Worm (Caenorhabditis elegans) whole organism, L1 larva: Measurements from ENCODE around the gene C06E4.2.

ENCODE experiments used
- Y116A8C.19 ChIP-seq: sonication (generic microtip); optimal IDR thresholded peaks from 2 replicates; lab custom pipeline; 2016; ENCODE audit warnings: missing compliant biosample characterization, missing genetic modification characterization, borderline replicate concordance
- ama-1 ChIP-seq: fragments of 150-350 bp; optimal IDR thresholded peaks from 2 replicates; lab custom pipeline; 2014
- efl-1 ChIP-seq, 4 experiments: fragments of 150-350 bp; optimal IDR thresholded peaks in 3 of 4; peaks in 1 of 4; 1 replicate in 1 of 4; 2 replicates in 3 of 4; lab custom pipeline; 2014; ENCODE audit warnings: missing biosample characterization in 2 of 4, missing genetic modification characterization in 2 of 4, missing genetic modification reagents in 2 of 4
- nhr-11 ChIP-seq: fragments of 150-350 bp; optimal IDR thresholded peaks from 2 replicates; lab custom pipeline; 2014; ENCODE audit warnings: missing biosample characterization, missing genetic modification characterization
- nhr-84 ChIP-seq: sonication (generic microtip); optimal IDR thresholded peaks from 2 replicates; lab custom pipeline; 2017; ENCODE audit warnings: missing biosample characterization, missing genetic modification characterization
- snpc-4 ChIP-seq: fragments of 150-350 bp; optimal IDR thresholded peaks from 2 replicates; lab custom pipeline; 2014; ENCODE audit warnings: missing biosample characterization, missing genetic modification characterization
- zag-1 ChIP-seq: fragments of 150-350 bp; optimal IDR thresholded peaks from 2 replicates; lab custom pipeline; 2014; ENCODE audit warnings: missing biosample characterization, missing genetic modification characterization
- ztf-11 ChIP-seq, 2 experiments: sonication (generic microtip); optimal IDR thresholded peaks; 2 replicates each; lab custom pipeline; 2016 to 2017; ENCODE audit warnings: missing genetic modification characterization in 2 of 2, missing biosample characterization in 1 of 2, missing compliant biosample characterization in 1 of 2

ce11 chrIV:7230935-7231334 lies 45.8 kb upstream of the C06E4.2 start, which contains the start of gene D2024.4:
- TF ChIP-seq zag-1 (tag; lab: Kevin White, UChicago) (no peak), ztf-11 (tag; optimal IDR thresholded peaks at IDR 0.05; lab: Kevin White, UChicago) (no peak), ama-1 (lab: Kevin White, UChicago) (no peak), efl-1 (optimal IDR thresholded peaks at IDR 0.05; lab: Kevin White, UChicago) (no peak), efl-1 (GFP tag; optimal IDR thresholded peaks at IDR 0.05 in 1 of 2; lab: Kevin White, UChicago) (peak in 1 of 2 experiments; percentile 61), nhr-11 (tag; lab: Kevin White, UChicago) (no peak), nhr-84 (no peak), Y116A8C.19 (no peak), snpc-4 (no peak)
